Fruit fly (Drosophila melanogaster) whole organism, embryonic: ENCODE results near the gene SmydA-9.

Source experiments
- Atf-2 ChIP-seq: fragments of 200-800 bp; sonication (Bioruptor generic); optimal IDR thresholded peaks from 2 replicates; lab custom pipeline; 2016; ENCODE audit warnings: missing biosample characterization, missing genetic modification characterization
- B-H2 ChIP-seq: fragments of 200-800 bp; sonication (Bioruptor generic); optimal IDR thresholded peaks from 2 replicates; lab custom pipeline; 2018; ENCODE audit warnings: missing biosample characterization, mild to moderate bottlenecking, missing genetic modification characterization
- Bgb ChIP-seq: fragments of 200-800 bp; sonication (Bioruptor generic); IDR thresholded peaks from 2 replicates; pipeline ENCODE4 v1.3.6; 2022; ENCODE audit warnings: missing biosample characterization, missing genetic modification characterization; ENCODE audit not compliant: partially characterized antibody
- CG12391 ChIP-seq: fragments of 200-800 bp; sonication (Bioruptor generic); optimal IDR thresholded peaks from 3 replicates; lab custom pipeline; 2018; ENCODE audit warnings: missing biosample characterization, mild to moderate bottlenecking, missing genetic modification characterization, moderate library complexity
- CG12659 ChIP-seq: fragments of 200-800 bp; sonication (Bioruptor generic); optimal IDR thresholded peaks from 3 replicates; lab custom pipeline; 2017; ENCODE audit warnings: mild to moderate bottlenecking, missing biosample characterization, missing genetic modification reagents, missing genetic modification characterization
- CG13123 ChIP-seq: fragments of 200-800 bp; sonication (Bioruptor generic); optimal IDR thresholded peaks from 2 replicates; lab custom pipeline; 2016; ENCODE audit warnings: missing biosample characterization, missing genetic modification characterization
- CG14710 ChIP-seq: fragments of 200-800 bp; sonication (Bioruptor generic); optimal IDR thresholded peaks from 3 replicates; lab custom pipeline; 2019; ENCODE audit warnings: missing biosample characterization, mild to moderate bottlenecking, missing genetic modification characterization, moderate library complexity
- CG17568 ChIP-seq: fragments of 200-800 bp; sonication (Bioruptor generic); optimal IDR thresholded peaks from 2 replicates; lab custom pipeline; 2018; ENCODE audit warnings: missing biosample characterization, mild to moderate bottlenecking, missing genetic modification characterization, moderate library complexity
- CG2129 ChIP-seq: fragments of 200-800 bp; sonication (Bioruptor generic); IDR thresholded peaks from 2 replicates; pipeline ENCODE4 v1.3.6; 2022; ENCODE audit warnings: missing biosample characterization, missing genetic modification characterization; ENCODE audit not compliant: partially characterized antibody
- CG31365 ChIP-seq: fragments of 200-800 bp; sonication (Bioruptor generic); optimal IDR thresholded peaks from 2 replicates; lab custom pipeline; 2018; ENCODE audit warnings: missing biosample characterization, mild to moderate bottlenecking, missing genetic modification characterization
- CG3163 ChIP-seq: fragments of 200-800 bp; sonication (Bioruptor generic); optimal IDR thresholded peaks from 3 replicates; lab custom pipeline; 2016; ENCODE audit warnings: missing biosample characterization, missing genetic modification characterization
- CG4404 ChIP-seq: fragments of 200-800 bp; sonication (Bioruptor generic); IDR thresholded peaks from 2 replicates; pipeline ENCODE4 v1.3.6; 2022; ENCODE audit warnings: missing biosample characterization, missing genetic modification characterization
- CG4617 ChIP-seq: fragments of 200-800 bp; sonication (Bioruptor generic); optimal IDR thresholded peaks from 3 replicates; lab custom pipeline; 2016; ENCODE audit warnings: missing biosample characterization, missing genetic modification characterization, borderline replicate concordance
- CG6689 ChIP-seq: fragments of 200-800 bp; sonication (Bioruptor generic); IDR thresholded peaks from 2 replicates; pipeline ENCODE4 v1.3.6; 2022; ENCODE audit warnings: missing biosample characterization, missing genetic modification characterization
- CG7963 ChIP-seq: fragments of 200-800 bp; sonication (Bioruptor generic); IDR thresholded peaks from 3 replicates; pipeline ENCODE4 v1.3.6; 2022; ENCODE audit warnings: missing biosample characterization, missing genetic modification characterization; ENCODE audit not compliant: partially characterized antibody
- CG9932 ChIP-seq: fragments of 200-800 bp; sonication (Bioruptor generic); IDR thresholded peaks from 2 replicates; pipeline ENCODE4 v1.3.6; 2022; ENCODE audit warnings: missing biosample characterization, missing genetic modification characterization
- Dref ChIP-seq: fragments of 200-800 bp; sonication (Bioruptor generic); IDR thresholded peaks from 2 replicates; pipeline ENCODE4 v1.3.6; 2022; ENCODE audit warnings: missing biosample characterization, missing genetic modification characterization
- HLH4C ChIP-seq: fragments of 200-800 bp; sonication (Bioruptor generic); IDR thresholded peaks from 3 replicates; pipeline ENCODE4 v1.3.6; 2022; ENCODE audit warnings: missing biosample characterization, missing genetic modification characterization; ENCODE audit not compliant: partially characterized antibody
- Lhr ChIP-seq: fragments of 200-800 bp; sonication (Bioruptor generic); optimal IDR thresholded peaks from 3 replicates; lab custom pipeline; 2017; ENCODE audit warnings: mild to moderate bottlenecking, missing biosample characterization, missing genetic modification reagents, missing genetic modification characterization
- MESR4 ChIP-seq: fragments of 200-800 bp; sonication (Bioruptor generic); optimal IDR thresholded peaks from 2 replicates; lab custom pipeline; 2018; ENCODE audit warnings: missing biosample characterization, mild to moderate bottlenecking, missing genetic modification characterization, moderate library complexity
- Med ChIP-seq: fragments of 200-800 bp; sonication (Bioruptor generic); peaks from one replicate; lab custom pipeline; 2016; ENCODE audit warnings: missing biosample characterization, missing genetic modification characterization, mild to moderate bottlenecking, inconsistent platforms, moderate library complexity
- NFAT ChIP-seq: fragments of 200-800 bp; sonication (Bioruptor generic); IDR thresholded peaks from 2 replicates; pipeline ENCODE4 v1.3.6; 2022; ENCODE audit warnings: missing biosample characterization, missing genetic modification characterization
- Sin3A ChIP-seq: fragments of >200 bp; optimal IDR thresholded peaks from 2 replicates; lab custom pipeline; 2018
- Sry-δ ChIP-seq: fragments of 200-800 bp; sonication (Bioruptor generic); optimal IDR thresholded peaks from 2 replicates; lab custom pipeline; 2016; ENCODE audit warnings: missing biosample characterization, missing genetic modification characterization
- Ssrp ChIP-seq: fragments of 200-800 bp; sonication (Bioruptor generic); optimal IDR thresholded peaks from 2 replicates; lab custom pipeline; 2018; ENCODE audit warnings: missing biosample characterization, mild to moderate bottlenecking, missing genetic modification characterization, moderate library complexity
- Xbp1 ChIP-seq: fragments of 200-800 bp; sonication (Bioruptor generic); optimal IDR thresholded peaks from 3 replicates; lab custom pipeline; 2016; ENCODE audit warnings: missing biosample characterization, mild to moderate bottlenecking, missing genetic modification characterization
- YL-1 ChIP-seq: fragments of 200-800 bp; sonication (Bioruptor generic); optimal IDR thresholded peaks from 3 replicates; lab custom pipeline; 2017; ENCODE audit warnings: missing biosample characterization, mild to moderate bottlenecking, missing genetic modification characterization
- ac ChIP-seq: fragments of 200-800 bp; sonication (Bioruptor generic); optimal IDR thresholded peaks from 3 replicates; lab custom pipeline; 2017; ENCODE audit warnings: missing biosample characterization, mild to moderate bottlenecking, missing genetic modification characterization
- amos ChIP-seq: fragments of 200-800 bp; sonication (Bioruptor generic); IDR thresholded peaks from 2 replicates; pipeline ENCODE4 v1.3.6; 2022; ENCODE audit warnings: missing biosample characterization, missing genetic modification characterization; ENCODE audit not compliant: partially characterized antibody
- bbx ChIP-seq: fragments of 200-800 bp; sonication (Bioruptor generic); IDR thresholded peaks from 2 replicates; pipeline ENCODE4 v1.3.6; 2022; ENCODE audit warnings: missing biosample characterization, missing genetic modification characterization; ENCODE audit not compliant: partially characterized antibody
- bsh ChIP-seq, 2 experiments: fragments of 200-800 bp; sonication (Bioruptor generic); optimal IDR thresholded peaks; 2 replicates each; lab custom pipeline; 2017 to 2018; ENCODE audit warnings: mild to moderate bottlenecking in 2 of 2, missing biosample characterization in 2 of 2, missing genetic modification characterization in 2 of 2, moderate library complexity in 1 of 2
- chinmo ChIP-seq: fragments of 200-800 bp; sonication (Bioruptor generic); IDR thresholded peaks from 4 replicates; pipeline ENCODE4 v1.3.6; 2022; ENCODE audit warnings: missing biosample characterization, missing genetic modification characterization; ENCODE audit not compliant: partially characterized antibody
- dan ChIP-seq: fragments of 200-800 bp; sonication (Bioruptor generic); IDR thresholded peaks from 2 replicates; pipeline ENCODE4 v1.3.6; 2022; ENCODE audit warnings: missing biosample characterization, missing genetic modification characterization
- ftz-f1 ChIP-seq: fragments of 200-800 bp; sonication (Bioruptor generic); optimal IDR thresholded peaks from 2 replicates; lab custom pipeline; 2016; ENCODE audit warnings: missing biosample characterization, missing genetic modification characterization
- gsb ChIP-seq: fragments of 200-800 bp; sonication (Bioruptor generic); IDR thresholded peaks from 2 replicates; pipeline ENCODE4 v1.3.6; 2022; ENCODE audit warnings: missing biosample characterization, missing genetic modification characterization
- gsb-n ChIP-seq: fragments of 200-800 bp; sonication (Bioruptor generic); optimal IDR thresholded peaks from 3 replicates; lab custom pipeline; 2018; ENCODE audit warnings: missing biosample characterization, mild to moderate bottlenecking, missing genetic modification characterization
- hbn ChIP-seq: fragments of 200-800 bp; sonication (Bioruptor generic); IDR thresholded peaks from 2 replicates; pipeline ENCODE4 v1.3.6; 2022; ENCODE audit warnings: missing biosample characterization, missing genetic modification characterization; ENCODE audit not compliant: partially characterized antibody
- her ChIP-seq: fragments of 200-800 bp; sonication (Bioruptor generic); optimal IDR thresholded peaks from 2 replicates; lab custom pipeline; 2016; ENCODE audit warnings: missing biosample characterization, missing genetic modification characterization
- mld ChIP-seq: fragments of 200-800 bp; sonication (Bioruptor generic); IDR thresholded peaks from 3 replicates; pipeline ENCODE4 v1.3.6; 2022; ENCODE audit warnings: missing biosample characterization, missing genetic modification characterization; ENCODE audit not compliant: partially characterized antibody
- phol ChIP-seq: fragments of 200-800 bp; sonication (Bioruptor generic); optimal IDR thresholded peaks from 3 replicates; lab custom pipeline; 2018; ENCODE audit warnings: missing biosample characterization, mild to moderate bottlenecking, missing genetic modification characterization, moderate library complexity
- pzg ChIP-seq: fragments of 200-800 bp; sonication (Bioruptor generic); optimal IDR thresholded peaks from 3 replicates; lab custom pipeline; 2018; ENCODE audit warnings: missing biosample characterization, mild to moderate bottlenecking, missing genetic modification characterization, moderate library complexity
- sd ChIP-seq: fragments of 200-800 bp; sonication (Bioruptor generic); optimal IDR thresholded peaks from 3 replicates; lab custom pipeline; 2018; ENCODE audit warnings: missing biosample characterization, mild to moderate bottlenecking, missing genetic modification characterization, moderate library complexity
- slou ChIP-seq: fragments of 200-800 bp; sonication (Bioruptor generic); optimal IDR thresholded peaks from 3 replicates; lab custom pipeline; 2016; ENCODE audit warnings: missing biosample characterization, missing genetic modification characterization
- slp2 ChIP-seq: fragments of 200-800 bp; sonication (Bioruptor generic); optimal IDR thresholded peaks from 2 replicates; lab custom pipeline; 2016; ENCODE audit warnings: missing biosample characterization, missing genetic modification characterization
- tll ChIP-seq, 2 experiments: fragments of 200-800 bp in 1 of 2; fragments of >200 bp in 1 of 2; sonication (Bioruptor generic) in 1 of 2; optimal IDR thresholded peaks; 2 replicates each; lab custom pipeline; 2017 to 2019; ENCODE audit warnings: missing biosample characterization in 2 of 2, missing genetic modification characterization in 2 of 2, mild to moderate bottlenecking in 1 of 2, moderate library complexity in 1 of 2
- wdn ChIP-seq: fragments of 200-800 bp; sonication (Bioruptor generic); IDR thresholded peaks from 2 replicates; pipeline ENCODE4 v1.3.6; 2022; ENCODE audit warnings: missing biosample characterization, missing genetic modification characterization
- zen ChIP-seq: fragments of 200-800 bp; sonication (Bioruptor generic); optimal IDR thresholded peaks from 3 replicates; lab custom pipeline; 2018; ENCODE audit warnings: missing biosample characterization, mild to moderate bottlenecking, missing genetic modification characterization, moderate library complexity
- zen2 ChIP-seq: fragments of 200-800 bp; sonication (Bioruptor generic); IDR thresholded peaks from 3 replicates; pipeline ENCODE4 v1.3.6; 2022; ENCODE audit warnings: missing biosample characterization, missing genetic modification characterization; ENCODE audit not compliant: partially characterized antibody

The SmydA-9 gene

dm6 chrX:9159736-9160135 is 51.0 kb downstream of the SmydA-9 start, which contains the start of gene NdufA3 (continued):
- peak; percentile 3 for TF ChIP-seq ftz-f1 (GFP tag; lab: Kevin White, UChicago)
- peak; percentile 73 for TF ChIP-seq CG7963 (GFP tag; lab: Robert Waterston, UW)
- TF ChIP-seq her (GFP tag; lab: Kevin White, UChicago): no peak
- TF ChIP-seq CG12659: peak; percentile 35
- 0 out of 3 replicates have a peak, but pooled peaks have one; percentile 40 for TF ChIP-seq mld (GFP tag; lab: Robert Waterston, UW)
- TF ChIP-seq CG13123 (GFP tag; lab: Kevin White, UChicago): no peak
- peak; percentile 64 for TF ChIP-seq CG2129
- no peak for TF ChIP-seq slp2 (GFP tag; lab: Kevin White, UChicago)
- peak; percentile 20 for TF ChIP-seq Med (GFP tag; lab: Kevin White, UChicago)
- TF ChIP-seq chinmo (GFP tag; lab: Robert Waterston, UW): 0 out of 4 replicates have a peak, but pooled peaks have one; percentile 71
- no peak for TF ChIP-seq Ssrp (tag; lab: Kevin White, UChicago)
- TF ChIP-seq gsb (GFP tag; lab: Robert Waterston, UW): no peak
- no peak for TF ChIP-seq tll (GFP tag; optimal IDR thresholded peaks at IDR 0.05; lab: Kevin White, UChicago)
- peak; percentile 81 for TF ChIP-seq Bgb (GFP tag; lab: Robert Waterston, UW)

dm6 chrX:9158366-9158765 is 52.3 kb downstream of the SmydA-9 start, which contains the start of the genes Ost48 and Dlip1:
Ost48 (minus strand) TSS chrX:9158515.
Dlip1 (plus strand) TSS chrX:9158622.
- no peak for TF ChIP-seq Lhr
- TF ChIP-seq bbx (GFP tag; lab: Robert Waterston, UW): 0 out of 2 replicates have a peak, but pooled peaks have one; percentile 25
- peak; percentile 12 for TF ChIP-seq CG14710 (tag; lab: Kevin White, UChicago)
- TF ChIP-seq sd (tag; lab: Kevin White, UChicago): peak; percentile 34
- no peak for TF ChIP-seq zen (tag; lab: Kevin White, UChicago)
- peak; percentile 28 for TF ChIP-seq Xbp1 (GFP tag; lab: Kevin White, UChicago)
- peak; percentile 43 for TF ChIP-seq pzg
- no peak for TF ChIP-seq zen2 (GFP tag; lab: Robert Waterston, UW)
- no peak for TF ChIP-seq slou (GFP tag; lab: Kevin White, UChicago)
- no peak for TF ChIP-seq CG9932 (GFP tag; lab: Robert Waterston, UW)
- TF ChIP-seq ac: no peak
- no peak for TF ChIP-seq bsh (GFP tag; optimal IDR thresholded peaks at IDR 0.05; lab: Kevin White, UChicago)
- peak; percentile 40 for TF ChIP-seq Sry-δ
- no peak for TF ChIP-seq CG12391 (tag; lab: Kevin White, UChicago)
- TF ChIP-seq CG3163 (GFP tag; lab: Kevin White, UChicago): no peak
- TF ChIP-seq hbn: peak; percentile 46
- peak; percentile 43; the same call in 1 of the 2 replicates for TF ChIP-seq amos (GFP tag; lab: Robert Waterston, UW)
- TF ChIP-seq B-H2: no peak
- TF ChIP-seq wdn (GFP tag; lab: Robert Waterston, UW): no peak
- no peak for TF ChIP-seq Atf-2 (GFP tag; lab: Kevin White, UChicago)
- TF ChIP-seq CG4617 (GFP tag; lab: Kevin White, UChicago): no peak
- TF ChIP-seq CG31365 (tag; lab: Kevin White, UChicago): no peak
- peak; percentile 36 for TF ChIP-seq phol (tag; lab: Kevin White, UChicago)
- no peak for TF ChIP-seq gsb-n (tag; lab: Kevin White, UChicago)
- peak; percentile 37 for TF ChIP-seq YL-1 (GFP tag; lab: Kevin White, UChicago)
- TF ChIP-seq CG4404 (GFP tag; lab: Robert Waterston, UW): no peak
- peak; percentile 28 for TF ChIP-seq MESR4 (GFP tag; lab: Kevin White, UChicago)
- TF ChIP-seq CG6689 (GFP tag; lab: Robert Waterston, UW): no peak
- TF ChIP-seq Dref: peak; percentile 67
- TF ChIP-seq NFAT: no peak
- TF ChIP-seq dan (GFP tag; lab: Robert Waterston, UW): no peak
- peak; percentile 24 for TF ChIP-seq Sin3A (lab: Kevin White, UChicago)
- TF ChIP-seq HLH4C: peak; percentile 39; the same call in 1 of the 3 replicates
- peak; percentile 49 for TF ChIP-seq CG17568 (GFP tag; lab: Kevin White, UChicago)
